Fruit fly (Drosophila melanogaster): ENCODE results near the gene Arl1.

Gene Arl1

dm6 chr3L:15999358-16000005 is 16.5 kb downstream of the Arl1 start (continued):
- TF ChIP-seq lola (GFP tag; optimal IDR thresholded peaks at IDR 0.05) (no peak), CG18262 (tag; optimal IDR thresholded peaks at IDR 0.05) (peak; percentile 40), gcm2 (GFP tag; optimal IDR thresholded peaks at IDR 0.05) (no peak), tio (GFP tag; optimal IDR thresholded peaks at IDR 0.05) (peak; percentile 29), CG11695 (GFP tag; IDR thresholded peaks at IDR 0.05) (peak; percentile 56; the same call in 1 of the 3 replicates), CG3838 (GFP tag; optimal IDR thresholded peaks at IDR 0.05) (no peak), ERR (GFP tag; optimal IDR thresholded peaks at IDR 0.05) (no peak), lov (optimal IDR thresholded peaks at IDR 0.05) (no peak), lov (GFP tag; IDR thresholded peaks at IDR 0.05) (no peak), Hr39 (optimal IDR thresholded peaks at IDR 0.05) (no peak), CG10366 (GFP tag; IDR thresholded peaks at IDR 0.05) (peak; percentile 24; the same call in 1 of the 2 replicates), CG3995 (GFP tag; optimal IDR thresholded peaks at IDR 0.05) (no peak), Lpt (GFP tag; optimal IDR thresholded peaks at IDR 0.05) (no peak), CG17612 (GFP tag; IDR thresholded peaks at IDR 0.05) (0 out of 2 replicates have a peak, but pooled peaks have one; percentile 25), Spps (tag; optimal IDR thresholded peaks at IDR 0.05) (no peak), Fer2 (tag; optimal IDR thresholded peaks at IDR 0.05) (peak; percentile 3), chinmo (GFP tag; IDR thresholded peaks at IDR 0.05; ENCODE audit: partially characterized antibody) (peak; percentile 85; the same call in 3 of the 4 replicates), repo (GFP tag; optimal IDR thresholded peaks at IDR 0.05) (no peak), Ssrp (tag; optimal IDR thresholded peaks at IDR 0.05) (no peak), Dip3 (GFP tag; optimal IDR thresholded peaks at IDR 0.05) (no peak), Lhr (GFP tag; optimal IDR thresholded peaks at IDR 0.05) (no peak), Bdp1 (GFP tag; optimal IDR thresholded peaks at IDR 0.05) (no peak), zf30C (GFP tag; optimal IDR thresholded peaks at IDR 0.05) (no peak), CG6765 (GFP tag; optimal IDR thresholded peaks at IDR 0.05) (peak; percentile 50), TFAM (GFP tag; optimal IDR thresholded peaks at IDR 0.05) (no peak), CG2202 (tag; optimal IDR thresholded peaks at IDR 0.05) (no peak), HmgD (GFP tag; optimal IDR thresholded peaks at IDR 0.05) (no peak), CG7928 (GFP tag; optimal IDR thresholded peaks at IDR 0.05) (peak; percentile 3), prd (optimal IDR thresholded peaks at IDR 0.05) (no peak), prd (GFP tag; IDR thresholded peaks at IDR 0.05) (peak; percentile 68; the same call in 1 of the 3 replicates), lab (GFP tag; optimal IDR thresholded peaks at IDR 0.05) (peak; percentile 80), Elba2 (GFP tag; optimal IDR thresholded peaks at IDR 0.05) (no peak), CG7963 (GFP tag; IDR thresholded peaks at IDR 0.05; ENCODE audit: partially characterized antibody) (no peak), Deaf1 (tag; optimal IDR thresholded peaks at IDR 0.05) (no peak), CG17186 (GFP tag; optimal IDR thresholded peaks at IDR 0.05) (no peak), cwo (GFP tag; optimal IDR thresholded peaks at IDR 0.05) (peak; percentile 93), Ada2b (GFP tag; IDR thresholded peaks at IDR 0.05) (peak; percentile 45; the same call in 1 of the 2 replicates), CG1233 (GFP tag; optimal IDR thresholded peaks at IDR 0.05) (peak; percentile 53), oc (tag; optimal IDR thresholded peaks at IDR 0.05) (no peak), Camta (GFP tag; optimal IDR thresholded peaks at IDR 0.05) (no peak), CoRest (tag; optimal IDR thresholded peaks at IDR 0.05) (peak; percentile 32), CG15269 (tag; optimal IDR thresholded peaks at IDR 0.05) (peak; percentile 71), CG6254 (GFP tag; optimal IDR thresholded peaks at IDR 0.05) (peak; percentile 5), zfh1 (GFP tag; IDR thresholded peaks at IDR 0.05) (no peak), CG12744 (GFP tag; optimal IDR thresholded peaks at IDR 0.05) (no peak), unc-4 (GFP tag; IDR thresholded peaks at IDR 0.05; ENCODE audit: partially characterized antibody) (no peak), Sox102F (GFP tag; optimal IDR thresholded peaks at IDR 0.05) (peak; percentile 39), NFAT (GFP tag; IDR thresholded peaks at IDR 0.05) (no peak), salm (tag; optimal IDR thresholded peaks at IDR 0.05) (peak; percentile 25), h (optimal IDR thresholded peaks at IDR 0.05) (no peak), CG6813 (GFP tag; optimal IDR thresholded peaks at IDR 0.05) (no peak)
